Fruit fly (Drosophila melanogaster) whole organism, adult: ENCODE data around the gene jim.

Experiments used
- cnc ChIP-seq, 2 experiments: fragments of >200 bp; optimal IDR thresholded peaks; 2 replicates each; lab custom pipeline; 2017
- pad ChIP-seq: fragments of 200-800 bp; sonication (Bioruptor generic); optimal IDR thresholded peaks from 3 replicates; lab custom pipeline; 2017; ENCODE audit warnings: missing biosample characterization, missing genetic modification characterization, mild to moderate bottlenecking, moderate library complexity, missing genetic modification reagents

DNA sequence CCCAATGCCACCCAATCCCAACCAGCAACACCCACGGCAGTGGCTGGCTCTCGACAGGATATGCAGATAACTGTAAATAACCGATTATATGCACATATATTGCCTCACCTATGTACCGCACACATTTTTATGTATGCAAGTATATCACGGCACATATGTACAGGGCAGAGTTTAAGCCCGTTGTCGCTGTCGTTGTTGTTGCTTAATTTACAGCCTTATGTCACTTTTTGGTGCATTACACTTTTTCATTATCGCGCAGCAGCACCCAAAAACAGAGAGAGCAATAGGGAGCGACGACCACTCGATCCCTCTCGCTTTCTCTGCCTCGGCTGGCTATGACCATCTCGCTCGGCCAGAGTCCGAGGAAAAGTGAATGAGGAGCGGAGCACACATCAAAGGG is 4.2 kb upstream of the jim start:
- TF ChIP-seq cnc (optimal IDR thresholded peaks at IDR 0.05; lab: Kevin White, UChicago): no peak
- no peak for TF ChIP-seq pad (GFP tag; lab: Kevin White, UChicago)
